Fruit fly (Drosophila melanogaster): Measurements from ENCODE around the gene Sirt1.
A peak's percentile ranks its signal among the peaks of the same experiment; 100 is the strongest.

The Sirt1 gene

DNA sequence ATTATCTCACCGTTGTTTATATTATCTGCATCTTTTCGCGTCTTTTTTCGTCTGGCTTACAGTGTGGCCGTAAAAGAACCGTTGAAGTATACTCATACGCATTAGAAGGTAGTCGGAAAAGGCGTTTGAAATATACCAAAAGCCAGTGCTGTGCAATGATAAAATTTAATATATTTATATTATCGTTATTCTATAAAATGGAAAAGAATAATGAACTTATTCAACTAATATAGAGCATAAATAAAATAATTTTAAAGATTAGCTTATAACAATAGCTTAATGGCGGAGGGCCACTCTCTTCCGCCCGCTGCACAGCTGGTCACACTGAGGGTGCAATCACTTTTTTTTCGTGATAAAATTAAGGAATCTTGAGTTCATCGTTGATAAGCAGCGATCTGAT, 26.5 kb downstream of the Sirt1 start, which contains the start of the genes CG16974 and Edem2 (continued):
- TF ChIP-seq Doc3 (GFP tag; IDR thresholded peaks at IDR 0.05; ENCODE audit: partially characterized antibody) = no peak
- TF ChIP-seq ham (GFP tag; IDR thresholded peaks at IDR 0.05) = no peak
- TF ChIP-seq CG13775 (GFP tag; optimal IDR thresholded peaks at IDR 0.05) = peak; percentile 79
- peak; percentile 60 for TF ChIP-seq Ssrp (tag; optimal IDR thresholded peaks at IDR 0.05)
- TF ChIP-seq GATAe (GFP tag; conservative IDR thresholded peaks at IDR 0.05) = peak; percentile 87
- peak; percentile 69 for TF ChIP-seq CG7987 (GFP tag; optimal IDR thresholded peaks at IDR 0.05)
- TF ChIP-seq tx (GFP tag; optimal IDR thresholded peaks at IDR 0.05) = no peak
- peak in 1 of 2 experiments; percentile 61 for TF ChIP-seq Hr51 (GFP tag; optimal IDR thresholded peaks at IDR 0.05)
- peak; percentile 54 for TF ChIP-seq ewg (GFP tag; optimal IDR thresholded peaks at IDR 0.05)
- TF ChIP-seq CG12659 (GFP tag; optimal IDR thresholded peaks at IDR 0.05) = peak; percentile 90
- 0 out of 3 replicates have a peak, but pooled peaks have one; percentile 31 for TF ChIP-seq CG6175 (GFP tag; IDR thresholded peaks at IDR 0.05)
- TF ChIP-seq p53 (GFP tag; optimal IDR thresholded peaks at IDR 0.05) = no peak
- peak; percentile 70 for TF ChIP-seq CG17359 (tag; optimal IDR thresholded peaks at IDR 0.05)
- peak; percentile 76 for TF ChIP-seq CG1602 (GFP tag; optimal IDR thresholded peaks at IDR 0.05)
- TF ChIP-seq pzg (GFP tag; optimal IDR thresholded peaks at IDR 0.05) = peak; percentile 77
- TF ChIP-seq NFAT (GFP tag; IDR thresholded peaks at IDR 0.05) = peak; percentile 52; the same call in 1 of the 2 replicates
- TF ChIP-seq CG12236 (GFP tag; optimal IDR thresholded peaks at IDR 0.05) = no peak
- TF ChIP-seq Xbp1 (GFP tag; optimal IDR thresholded peaks at IDR 0.05) = peak; percentile 85
- TF ChIP-seq NK7.1 (GFP tag; optimal IDR thresholded peaks at IDR 0.05) = no peak
- TF ChIP-seq Six4 (GFP tag; optimal IDR thresholded peaks at IDR 0.05) = peak; percentile 64
- TF ChIP-seq CG6683 (GFP tag; optimal IDR thresholded peaks at IDR 0.05) = peak; percentile 25
- no peak for TF ChIP-seq Stat92E (GFP tag; optimal IDR thresholded peaks at IDR 0.05)
- no peak for TF ChIP-seq B-H2 (GFP tag; optimal IDR thresholded peaks at IDR 0.05)
- peak; percentile 79 for TF ChIP-seq tin (GFP tag; optimal IDR thresholded peaks at IDR 0.05)
- TF ChIP-seq ind (GFP tag; optimal IDR thresholded peaks at IDR 0.05) = peak; percentile 83
- peak; percentile 79 for TF ChIP-seq sisA (GFP tag; IDR thresholded peaks at IDR 0.05)
- TF ChIP-seq CG9215 (GFP tag; IDR thresholded peaks at IDR 0.05) = peak; percentile 70
- TF ChIP-seq CG14710 (tag; optimal IDR thresholded peaks at IDR 0.05) = peak; percentile 90
- TF ChIP-seq sna (GFP tag; IDR thresholded peaks at IDR 0.05; ENCODE audit: partially characterized antibody) = no peak
- TF ChIP-seq kay (GFP tag; optimal IDR thresholded peaks at IDR 0.05) = peak; percentile 49
- no peak for TF ChIP-seq CG18599 (GFP tag; optimal IDR thresholded peaks at IDR 0.05)
- peak; percentile 52 for TF ChIP-seq CG3838 (GFP tag; optimal IDR thresholded peaks at IDR 0.05)
- TF ChIP-seq luna (GFP tag; optimal IDR thresholded peaks at IDR 0.05) = no peak
- peak; percentile 89 for TF ChIP-seq phol (tag; optimal IDR thresholded peaks at IDR 0.05)
- TF ChIP-seq Ptx1 (GFP tag; IDR thresholded peaks at IDR 0.05) = peak; percentile 88
- no peak for TF ChIP-seq CG42726 (GFP tag; IDR thresholded peaks at IDR 0.05; ENCODE audit: partially characterized antibody)
- TF ChIP-seq Rfx (GFP tag; IDR thresholded peaks at IDR 0.05) = peak; percentile 81
- TF ChIP-seq Bdp1 (GFP tag; optimal IDR thresholded peaks at IDR 0.05) = peak; percentile 45
- TF ChIP-seq CG17829 (tag; optimal IDR thresholded peaks at IDR 0.05) = peak; percentile 89
- TF ChIP-seq Max (GFP tag; optimal IDR thresholded peaks at IDR 0.05) = peak; percentile 60
- peak; percentile 52 for TF ChIP-seq E2f2 (GFP tag; IDR thresholded peaks at IDR 0.05)
- TF ChIP-seq CG9932 (GFP tag; IDR thresholded peaks at IDR 0.05) = peak; percentile 83
- TF ChIP-seq pita (GFP tag; optimal IDR thresholded peaks at IDR 0.05) = no peak
- TF ChIP-seq Dek (tag; optimal IDR thresholded peaks at IDR 0.05) = peak; percentile 74
- peak; percentile 32 for TF ChIP-seq Scr (GFP tag; IDR thresholded peaks at IDR 0.05; ENCODE audit: partially characterized antibody)
- TF ChIP-seq zfh1 (GFP tag; IDR thresholded peaks at IDR 0.05) = peak; percentile 81
- TF ChIP-seq Dip3 (GFP tag; optimal IDR thresholded peaks at IDR 0.05) = peak; percentile 19
- TF ChIP-seq CG3995 (GFP tag; optimal IDR thresholded peaks at IDR 0.05) = peak; percentile 60
- TF ChIP-seq CG12155 (GFP tag; optimal IDR thresholded peaks at IDR 0.05) = peak; percentile 84
- no peak for TF ChIP-seq CG31441 (GFP tag; IDR thresholded peaks at IDR 0.05)

Data from whole organism, embryonic.